Fruit fly (Drosophila melanogaster): ENCODE data around the gene CG34277.

CG34277 gene

DNA sequence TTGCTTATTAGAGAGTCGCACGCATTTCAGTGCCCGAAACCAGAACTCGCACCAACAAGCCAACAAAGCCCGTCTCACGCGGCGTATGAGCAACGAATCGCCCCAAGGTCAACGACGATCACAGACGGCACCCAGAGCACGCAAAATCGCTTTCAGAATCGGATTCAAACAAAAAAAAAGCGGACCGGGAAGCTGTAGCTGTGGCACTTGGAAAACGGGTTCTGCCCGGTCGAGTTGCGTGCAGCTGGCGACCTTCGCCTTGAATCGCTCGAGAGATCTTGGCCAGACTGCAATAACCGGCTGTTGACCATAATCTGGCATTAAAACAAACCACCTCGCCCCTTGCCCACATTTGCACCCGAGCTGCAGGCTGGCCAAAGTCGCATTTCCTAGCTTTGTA, 5.9 kb upstream of the CG34277 start (continued):
- TF ChIP-seq tx (GFP tag; optimal IDR thresholded peaks at IDR 0.05) (no peak), CG6175 (GFP tag; IDR thresholded peaks at IDR 0.05) (peak; percentile 67), CG1647 (GFP tag; optimal IDR thresholded peaks at IDR 0.05) (no peak), CG4282 (GFP tag; optimal IDR thresholded peaks at IDR 0.05) (no peak), psq (GFP tag; optimal IDR thresholded peaks at IDR 0.05) (no peak), CG5245 (GFP tag; optimal IDR thresholded peaks at IDR 0.05) (no peak), toy (GFP tag; IDR thresholded peaks at IDR 0.05) (no peak), CG3407 (GFP tag; optimal IDR thresholded peaks at IDR 0.05) (no peak), CG12219 (GFP tag; optimal IDR thresholded peaks at IDR 0.05) (no peak), grn (GFP tag; optimal IDR thresholded peaks at IDR 0.05) (no peak), ato (GFP tag; IDR thresholded peaks at IDR 0.05; ENCODE audit: partially characterized antibody) (no peak), CHES-1-like (GFP tag; optimal IDR thresholded peaks at IDR 0.05) (no peak), CG15514 (GFP tag; optimal IDR thresholded peaks at IDR 0.05) (no peak), Tbp (GFP tag; optimal IDR thresholded peaks at IDR 0.05) (no peak), CG10543 (GFP tag; optimal IDR thresholded peaks at IDR 0.05) (peak; percentile 68), klu (GFP tag; IDR thresholded peaks at IDR 0.05) (no peak), Scr (GFP tag; IDR thresholded peaks at IDR 0.05; ENCODE audit: partially characterized antibody) (no peak), Xbp1 (GFP tag; optimal IDR thresholded peaks at IDR 0.05) (no peak), MESR4 (GFP tag; optimal IDR thresholded peaks at IDR 0.05) (no peak), CG2116 (GFP tag; optimal IDR thresholded peaks at IDR 0.05) (no peak), CG1832 (GFP tag; optimal IDR thresholded peaks at IDR 0.05) (no peak), ssp (GFP tag; IDR thresholded peaks at IDR 0.05) (no peak), gcm2 (GFP tag; optimal IDR thresholded peaks at IDR 0.05) (no peak), chinmo (GFP tag; IDR thresholded peaks at IDR 0.05; ENCODE audit: partially characterized antibody) (peak; percentile 100), fd3F (GFP tag; optimal IDR thresholded peaks at IDR 0.05) (no peak), dmrt11E (tag; optimal IDR thresholded peaks at IDR 0.05) (no peak), zfh2 (GFP tag; optimal IDR thresholded peaks at IDR 0.05) (no peak), hkb (optimal IDR thresholded peaks at IDR 0.05) (no peak), hkb (GFP tag; IDR thresholded peaks at IDR 0.05) (0 out of 2 replicates have a peak, but pooled peaks have one; percentile 15), tup (GFP tag; optimal IDR thresholded peaks at IDR 0.05) (no peak), kni (GFP tag; optimal IDR thresholded peaks at IDR 0.05) (peak; percentile 6), CG13894 (tag; optimal IDR thresholded peaks at IDR 0.05) (peak; percentile 62), NfI (GFP tag; optimal IDR thresholded peaks at IDR 0.05) (no peak), D (optimal IDR thresholded peaks at IDR 0.05) (no peak), D (GFP tag; optimal IDR thresholded peaks at IDR 0.05) (no peak), wor (GFP tag; IDR thresholded peaks at IDR 0.05) (no peak), CG2875 (GFP tag; optimal IDR thresholded peaks at IDR 0.05) (no peak), Hmr (GFP tag; optimal IDR thresholded peaks at IDR 0.05) (no peak), ac (GFP tag; optimal IDR thresholded peaks at IDR 0.05) (no peak), salm (tag; optimal IDR thresholded peaks at IDR 0.05) (no peak), CG32772 (GFP tag; IDR thresholded peaks at IDR 0.05) (no peak), danr (GFP tag; IDR thresholded peaks at IDR 0.05) (no peak), CG13287 (GFP tag; IDR thresholded peaks at IDR 0.05; ENCODE audit: partially characterized antibody) (peak; percentile 37; the same call in 1 of the 2 replicates), Elba2 (GFP tag; optimal IDR thresholded peaks at IDR 0.05) (no peak), CG13296 (GFP tag; optimal IDR thresholded peaks at IDR 0.05) (no peak), Blimp-1 (GFP tag; optimal IDR thresholded peaks at IDR 0.05) (peak; percentile 11), CG17186 (GFP tag; optimal IDR thresholded peaks at IDR 0.05) (no peak), nom (GFP tag; optimal IDR thresholded peaks at IDR 0.05) (peak; percentile 79), Ets65A (GFP tag) (peak; percentile 5), prd (optimal IDR thresholded peaks at IDR 0.05) (no peak), prd (GFP tag; IDR thresholded peaks at IDR 0.05) (no peak)
